Fruit fly (Drosophila melanogaster) whole organism, embryonic: ENCODE data around the gene Tlk.
A peak's percentile ranks its signal among the peaks of the same experiment; 100 is the strongest.

Experiments used
- Antp ChIP-seq: fragments of 200-800 bp; sonication (Bioruptor generic); optimal IDR thresholded peaks from 3 replicates; lab custom pipeline; 2016; ENCODE audit warnings: missing biosample characterization, missing genetic modification characterization
- CG10147 ChIP-seq: fragments of 200-800 bp; sonication (Bioruptor generic); optimal IDR thresholded peaks from 2 replicates; lab custom pipeline; 2019; ENCODE audit warnings: missing biosample characterization, mild to moderate bottlenecking, missing genetic modification characterization, moderate library complexity
- CG10959 ChIP-seq: fragments of 200-800 bp; sonication (Bioruptor generic); IDR thresholded peaks from 2 replicates; pipeline ENCODE4 v1.3.6; 2022; ENCODE audit warnings: missing biosample characterization, missing genetic modification characterization
- CG11560 ChIP-seq: fragments of 200-800 bp; sonication (Bioruptor generic); IDR thresholded peaks from 3 replicates; pipeline ENCODE4 v1.3.6; 2022; ENCODE audit warnings: missing biosample characterization, missing genetic modification characterization
- CG12942 ChIP-seq: fragments of 200-800 bp; sonication (Bioruptor generic); optimal IDR thresholded peaks from 3 replicates; lab custom pipeline; 2016; ENCODE audit warnings: missing biosample characterization, missing genetic modification characterization
- CG13123 ChIP-seq: fragments of 200-800 bp; sonication (Bioruptor generic); optimal IDR thresholded peaks from 2 replicates; lab custom pipeline; 2016; ENCODE audit warnings: missing biosample characterization, missing genetic modification characterization
- CG13775 ChIP-seq: fragments of 200-800 bp; sonication (Bioruptor generic); optimal IDR thresholded peaks from 3 replicates; lab custom pipeline; 2017; ENCODE audit warnings: missing biosample characterization, mild to moderate bottlenecking, missing genetic modification characterization
- CG15696 ChIP-seq: fragments of 200-800 bp; sonication (Bioruptor generic); optimal IDR thresholded peaks from 2 replicates; lab custom pipeline; 2019; ENCODE audit warnings: missing biosample characterization, mild to moderate bottlenecking, missing genetic modification characterization, moderate library complexity
- CG18599 ChIP-seq: fragments of 200-800 bp; sonication (Bioruptor generic); optimal IDR thresholded peaks from 3 replicates; lab custom pipeline; 2017; ENCODE audit warnings: missing biosample characterization, missing genetic modification characterization, mild to moderate bottlenecking, moderate library complexity, missing genetic modification reagents
- CG2116 ChIP-seq: fragments of 200-800 bp; sonication (Bioruptor generic); optimal IDR thresholded peaks from 3 replicates; lab custom pipeline; 2018; ENCODE audit warnings: missing biosample characterization, mild to moderate bottlenecking, missing genetic modification characterization
- CG30020 ChIP-seq: fragments of 200-800 bp; optimal IDR thresholded peaks from 2 replicates; lab custom pipeline; 2019; ENCODE audit warnings: missing biosample characterization, mild to moderate bottlenecking, missing genetic modification characterization, moderate library complexity
- CG31388 ChIP-seq: fragments of 200-800 bp; sonication (Bioruptor generic); optimal IDR thresholded peaks from 2 replicates; lab custom pipeline; 2016; ENCODE audit warnings: missing biosample characterization, missing genetic modification characterization
- CG32532 ChIP-seq: fragments of 200-800 bp; sonication (Bioruptor generic); IDR thresholded peaks from 2 replicates; pipeline ENCODE4 v1.3.6; 2022; ENCODE audit warnings: missing biosample characterization, missing genetic modification characterization
- CG6683 ChIP-seq: fragments of 200-800 bp; sonication (Bioruptor generic); optimal IDR thresholded peaks from 2 replicates; lab custom pipeline; 2017; ENCODE audit warnings: missing biosample characterization, mild to moderate bottlenecking, missing genetic modification characterization, missing genetic modification reagents
- CG6689 ChIP-seq: fragments of 200-800 bp; sonication (Bioruptor generic); IDR thresholded peaks from 2 replicates; pipeline ENCODE4 v1.3.6; 2022; ENCODE audit warnings: missing biosample characterization, missing genetic modification characterization
- CG6854 ChIP-seq: fragments of 200-800 bp; sonication (Bioruptor generic); optimal IDR thresholded peaks from 3 replicates; lab custom pipeline; 2017; ENCODE audit warnings: missing biosample characterization, mild to moderate bottlenecking, missing genetic modification characterization
- CG7357 ChIP-seq: fragments of 200-800 bp; sonication (Bioruptor generic); IDR thresholded peaks from 3 replicates; pipeline ENCODE4 v1.3.6; 2022; ENCODE audit warnings: missing biosample characterization, missing genetic modification characterization
- CG8089 ChIP-seq: fragments of 200-800 bp; sonication (Bioruptor generic); optimal IDR thresholded peaks from 3 replicates; lab custom pipeline; 2016; ENCODE audit warnings: missing biosample characterization, missing genetic modification characterization
- CG8290 ChIP-seq, 3 experiments: fragments of 200-800 bp; sonication (Bioruptor generic); optimal IDR thresholded peaks; 2 replicates each; lab custom pipeline; 2016 to 2019; ENCODE audit warnings: missing biosample characterization in 3 of 3, missing genetic modification characterization in 3 of 3, mild to moderate bottlenecking in 2 of 3, moderate library complexity in 1 of 3
- CG9817 ChIP-seq: fragments of 200-800 bp; sonication (Bioruptor generic); optimal IDR thresholded peaks from 2 replicates; lab custom pipeline; 2018; ENCODE audit warnings: missing biosample characterization, mild to moderate bottlenecking, missing genetic modification characterization, moderate library complexity
- Dip3 ChIP-seq: fragments of 200-800 bp; sonication (Bioruptor generic); optimal IDR thresholded peaks from 3 replicates; lab custom pipeline; 2016; ENCODE audit warnings: missing biosample characterization, missing genetic modification characterization
- Gug ChIP-seq: fragments of 200-800 bp; sonication (Bioruptor generic); IDR thresholded peaks from 4 replicates; pipeline ENCODE4 v1.3.6; 2022; ENCODE audit warnings: missing biosample characterization, missing genetic modification characterization
- HLHmδ ChIP-seq: fragments of 200-800 bp; sonication (Bioruptor generic); optimal IDR thresholded peaks from 2 replicates; lab custom pipeline; 2018; ENCODE audit warnings: missing biosample characterization, mild to moderate bottlenecking, missing genetic modification characterization, moderate library complexity
- MESR4 ChIP-seq: fragments of 200-800 bp; sonication (Bioruptor generic); optimal IDR thresholded peaks from 2 replicates; lab custom pipeline; 2018; ENCODE audit warnings: missing biosample characterization, mild to moderate bottlenecking, missing genetic modification characterization, moderate library complexity
- MTF-1 ChIP-seq: fragments of 200-800 bp; sonication (Bioruptor generic); optimal IDR thresholded peaks from 2 replicates; lab custom pipeline; 2018; ENCODE audit warnings: missing biosample characterization, mild to moderate bottlenecking, missing genetic modification characterization, borderline replicate concordance
- Meics ChIP-seq: fragments of 200-800 bp; sonication (Bioruptor generic); optimal IDR thresholded peaks from 2 replicates; lab custom pipeline; 2017; ENCODE audit warnings: missing biosample characterization, mild to moderate bottlenecking, missing genetic modification characterization
- Nf-YC ChIP-seq: fragments of 200-800 bp; optimal IDR thresholded peaks from 3 replicates; lab custom pipeline; 2019; ENCODE audit warnings: missing biosample characterization, mild to moderate bottlenecking, missing genetic modification characterization, moderate library complexity
- Ptx1 ChIP-seq: fragments of 200-800 bp; sonication (Bioruptor generic); IDR thresholded peaks from 2 replicates; pipeline ENCODE4 v1.3.6; 2022; ENCODE audit warnings: missing biosample characterization, missing genetic modification characterization
- Six4 ChIP-seq: fragments of 200-800 bp; sonication (Bioruptor generic); optimal IDR thresholded peaks from 2 replicates; lab custom pipeline; 2016; ENCODE audit warnings: missing biosample characterization, missing genetic modification characterization
- Sox102F ChIP-seq: fragments of 200-800 bp; sonication (Bioruptor generic); optimal IDR thresholded peaks from 2 replicates; lab custom pipeline; 2018; ENCODE audit warnings: missing biosample characterization, mild to moderate bottlenecking, missing genetic modification characterization, moderate library complexity
- aop ChIP-seq: fragments of 200-800 bp; sonication (Bioruptor generic); IDR thresholded peaks from 2 replicates; pipeline ENCODE4 v1.3.6; 2022; ENCODE audit warnings: missing biosample characterization, missing genetic modification characterization
- cad ChIP-seq: fragments of >200 bp; optimal IDR thresholded peaks from 2 replicates; lab custom pipeline; 2017; ENCODE audit warnings: missing biosample characterization, missing genetic modification characterization
- chn ChIP-seq: fragments of 200-800 bp; sonication (Bioruptor generic); optimal IDR thresholded peaks from 2 replicates; lab custom pipeline; 2016; ENCODE audit warnings: missing biosample characterization, missing genetic modification characterization
- cwo ChIP-seq: fragments of 200-800 bp; sonication (Bioruptor generic); optimal IDR thresholded peaks from 3 replicates; lab custom pipeline; 2017; ENCODE audit warnings: missing biosample characterization, missing genetic modification characterization, mild to moderate bottlenecking, moderate library complexity, missing genetic modification reagents
- dimm ChIP-seq: fragments of 200-800 bp; sonication (Bioruptor generic); IDR thresholded peaks from 2 replicates; pipeline ENCODE4 v1.3.6; 2022; ENCODE audit warnings: missing biosample characterization, missing genetic modification characterization
- dmrt11E ChIP-seq: fragments of 200-800 bp; sonication (Bioruptor generic); optimal IDR thresholded peaks from 3 replicates; lab custom pipeline; 2018; ENCODE audit warnings: missing biosample characterization, mild to moderate bottlenecking, missing genetic modification characterization, moderate library complexity
- dmrt99B ChIP-seq: fragments of 200-800 bp; sonication (Bioruptor generic); optimal IDR thresholded peaks from 2 replicates; lab custom pipeline; 2018; ENCODE audit warnings: missing biosample characterization, mild to moderate bottlenecking, missing genetic modification characterization, moderate library complexity
- fd3F ChIP-seq: fragments of 200-800 bp; sonication (Bioruptor generic); optimal IDR thresholded peaks from 2 replicates; lab custom pipeline; 2018; ENCODE audit warnings: missing biosample characterization, mild to moderate bottlenecking, missing genetic modification characterization, moderate library complexity
- hb ChIP-seq: fragments of 200-800 bp; sonication (Bioruptor generic); IDR thresholded peaks from 3 replicates; pipeline ENCODE4 v1.3.6; 2022; ENCODE audit warnings: missing biosample characterization, missing genetic modification characterization; ENCODE audit not compliant: partially characterized antibody
- hkb ChIP-seq, 2 experiments: fragments of 200-800 bp in 1 of 2; fragments of >200 bp in 1 of 2; sonication (Bioruptor generic) in 1 of 2; IDR thresholded peaks in 1 of 2; optimal IDR thresholded peaks in 1 of 2; 2 replicates each; pipeline versions ENCODE4 v1.3.6 to Lab custom; 2017 to 2022; ENCODE audit warnings: missing biosample characterization in 1 of 2, missing genetic modification characterization in 1 of 2
- inv ChIP-seq: fragments of 200-800 bp; sonication (Bioruptor generic); IDR thresholded peaks from 2 replicates; pipeline ENCODE4 v1.3.6; 2022; ENCODE audit warnings: missing biosample characterization, missing genetic modification characterization; ENCODE audit not compliant: partially characterized antibody
- kah ChIP-seq: fragments of 200-800 bp; sonication (Bioruptor generic); optimal IDR thresholded peaks from 2 replicates; lab custom pipeline; 2018; ENCODE audit warnings: missing biosample characterization, mild to moderate bottlenecking, missing genetic modification characterization
- klu ChIP-seq: fragments of 200-800 bp; sonication (Bioruptor generic); IDR thresholded peaks from 2 replicates; pipeline ENCODE4 v1.3.6; 2022; ENCODE audit warnings: missing biosample characterization, missing genetic modification characterization
- lab ChIP-seq: fragments of 200-800 bp; sonication (Bioruptor generic); optimal IDR thresholded peaks from 3 replicates; lab custom pipeline; 2017; ENCODE audit warnings: missing biosample characterization, missing genetic modification characterization, mild to moderate bottlenecking, moderate library complexity, missing genetic modification reagents
- lov ChIP-seq, 2 experiments: fragments of 200-800 bp in 1 of 2; fragments of >200 bp in 1 of 2; sonication (Bioruptor generic) in 1 of 2; IDR thresholded peaks in 1 of 2; optimal IDR thresholded peaks in 1 of 2; 2 replicates in 1 of 2; 3 replicates in 1 of 2; pipeline versions ENCODE4 v1.3.6 to Lab custom; 2017 to 2022; ENCODE audit warnings: missing biosample characterization in 1 of 2, missing genetic modification characterization in 1 of 2
- pnt ChIP-seq: fragments of 200-800 bp; sonication (Bioruptor generic); optimal IDR thresholded peaks from 3 replicates; lab custom pipeline; 2016; ENCODE audit warnings: missing biosample characterization, missing genetic modification characterization
- psq ChIP-seq: fragments of 200-800 bp; sonication (Bioruptor generic); optimal IDR thresholded peaks from 2 replicates; lab custom pipeline; 2017; ENCODE audit warnings: missing biosample characterization, missing genetic modification characterization
- zfh2 ChIP-seq: fragments of 200-800 bp; sonication (Bioruptor generic); optimal IDR thresholded peaks from 2 replicates; lab custom pipeline; 2016; ENCODE audit warnings: missing biosample characterization, missing genetic modification characterization

The Tlk gene

DNA sequence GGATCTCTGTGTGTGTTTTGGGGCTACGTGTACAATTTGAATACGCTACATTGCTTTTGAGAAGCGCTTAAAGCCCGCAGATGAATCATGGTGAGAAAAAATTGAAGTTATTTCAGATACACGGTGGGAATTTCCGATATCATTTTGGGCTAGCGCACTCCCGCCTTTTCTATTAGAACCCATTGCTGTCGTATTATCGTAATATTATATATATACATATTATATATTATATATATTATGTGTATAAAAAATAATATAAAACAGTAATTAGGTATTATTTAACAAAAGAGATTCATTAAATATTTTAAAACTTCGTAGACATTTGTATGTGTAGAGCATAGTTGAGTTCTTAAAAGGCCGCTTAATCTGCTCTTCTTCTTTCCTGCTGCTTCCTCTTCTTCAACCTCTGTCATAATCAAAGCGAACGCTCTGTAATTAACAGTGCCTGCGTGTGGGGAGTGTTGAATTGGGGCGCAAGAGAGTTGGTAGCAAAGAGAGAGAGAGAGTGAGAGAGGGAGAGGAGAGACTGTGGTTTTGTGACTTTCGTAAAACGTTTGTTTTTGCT is 41.9 kb upstream of the Tlk start (continued):
- TF ChIP-seq Nf-YC (tag; lab: Kevin White, UChicago) (peak; percentile 70), lab (GFP tag; lab: Kevin White, UChicago) (peak; percentile 85), CG9817 (peak; percentile 63), CG15696 (peak; percentile 49), Ptx1 (GFP tag; lab: Robert Waterston, UW) (peak; percentile 82), CG12942 (peak; percentile 65), fd3F (GFP tag; lab: Kevin White, UChicago) (peak; percentile 67), psq (peak; percentile 51), kah (GFP tag; lab: Kevin White, UChicago) (peak; percentile 43), CG10147 (GFP tag; lab: Kevin White, UChicago) (peak; percentile 81), CG6683 (GFP tag; lab: Kevin White, UChicago) (peak; percentile 69), Sox102F (GFP tag; lab: Kevin White, UChicago) (peak; percentile 91), zfh2 (GFP tag; lab: Kevin White, UChicago) (peak; percentile 22), CG18599 (GFP tag; lab: Kevin White, UChicago) (peak; percentile 84), CG6689 (peak; percentile 82), Six4 (GFP tag; lab: Kevin White, UChicago) (peak; percentile 68), aop (GFP tag; lab: Robert Waterston, UW) (no peak), dmrt99B (tag; lab: Kevin White, UChicago) (peak; percentile 93), CG13775 (peak; percentile 87), HLHmδ (GFP tag; lab: Kevin White, UChicago) (peak; percentile 60), CG2116 (peak; percentile 7), CG13123 (GFP tag; lab: Kevin White, UChicago) (peak; percentile 35), CG11560 (tag; lab: Robert Waterston, UW) (no peak; the same call in 1 of the 3 replicates), Dip3 (GFP tag; lab: Kevin White, UChicago) (peak; percentile 48), Gug (GFP tag; lab: Robert Waterston, UW) (peak; percentile 49; the same call in 2 of the 4 replicates), CG30020 (tag; lab: Kevin White, UChicago) (peak; percentile 67), Meics (GFP tag; lab: Kevin White, UChicago) (peak; percentile 90), pnt (GFP tag; lab: Kevin White, UChicago) (peak; percentile 19), Antp (GFP tag; lab: Kevin White, UChicago) (no peak), MTF-1 (GFP tag; lab: Kevin White, UChicago) (peak; percentile 23), CG8290 (GFP tag; optimal IDR thresholded peaks at IDR 0.05; lab: Kevin White, UChicago) (peak; percentile 27), CG8290 (tag; optimal IDR thresholded peaks at IDR 0.05; lab: Kevin White, UChicago) (peak in 1 of 2 experiments; percentile 27), lov (optimal IDR thresholded peaks at IDR 0.05; lab: Kevin White, UChicago) (no peak), lov (GFP tag; IDR thresholded peaks at IDR 0.05; lab: Robert Waterston, UW) (no peak), inv (GFP tag; lab: Robert Waterston, UW) (no peak), hb (GFP tag; lab: Robert Waterston, UW) (no peak), CG7357 (peak; percentile 51; the same call in 2 of the 3 replicates), CG8089 (GFP tag; lab: Kevin White, UChicago) (peak; percentile 7), CG6854 (GFP tag; lab: Kevin White, UChicago) (peak; percentile 76), dimm (GFP tag; lab: Robert Waterston, UW) (no peak), dmrt11E (peak; percentile 88), CG32532 (peak; percentile 56; the same call in 1 of the 2 replicates), klu (GFP tag; lab: Robert Waterston, UW) (no peak), CG31388 (GFP tag; lab: Kevin White, UChicago) (peak; percentile 25), chn (GFP tag; lab: Kevin White, UChicago) (peak; percentile 44), cad (no peak), cwo (GFP tag; lab: Kevin White, UChicago) (peak; percentile 63), CG10959 (GFP tag; lab: Robert Waterston, UW) (no peak), MESR4 (no peak), hkb (optimal IDR thresholded peaks at IDR 0.05; lab: Kevin White, UChicago) (no peak), hkb (GFP tag; IDR thresholded peaks at IDR 0.05; lab: Robert Waterston, UW) (peak; percentile 74; the same call in 1 of the 2 replicates)
